Fruit fly (Drosophila melanogaster) whole organism, embryonic: ENCODE measurements around the gene Acat2.

ENCODE experiments used
- Ada2b ChIP-seq: fragments of 200-800 bp; sonication (Bioruptor generic); IDR thresholded peaks from 2 replicates; pipeline ENCODE4 v1.3.6; 2022; ENCODE audit warnings: missing biosample characterization, missing genetic modification characterization
- Antp ChIP-seq: fragments of 200-800 bp; sonication (Bioruptor generic); optimal IDR thresholded peaks from 3 replicates; lab custom pipeline; 2016; ENCODE audit warnings: missing biosample characterization, missing genetic modification characterization
- Bgb ChIP-seq: fragments of 200-800 bp; sonication (Bioruptor generic); IDR thresholded peaks from 2 replicates; pipeline ENCODE4 v1.3.6; 2022; ENCODE audit warnings: missing biosample characterization, missing genetic modification characterization; ENCODE audit not compliant: partially characterized antibody
- CG10147 ChIP-seq: fragments of 200-800 bp; sonication (Bioruptor generic); optimal IDR thresholded peaks from 2 replicates; lab custom pipeline; 2019; ENCODE audit warnings: missing biosample characterization, mild to moderate bottlenecking, missing genetic modification characterization, moderate library complexity
- CG11085 ChIP-seq: fragments of 200-800 bp; sonication (Bioruptor generic); IDR thresholded peaks from 2 replicates; pipeline ENCODE4 v1.3.6; 2022; ENCODE audit warnings: missing biosample characterization, missing genetic modification characterization
- CG11456 ChIP-seq: fragments of 200-800 bp; sonication (Bioruptor generic); IDR thresholded peaks from 3 replicates; pipeline ENCODE4 v1.3.6; 2022; ENCODE audit warnings: missing biosample characterization, missing genetic modification characterization
- CG16813 ChIP-seq: fragments of 200-800 bp; sonication (Bioruptor generic); IDR thresholded peaks from 3 replicates; pipeline ENCODE4 v1.3.6; 2022; ENCODE audit warnings: missing biosample characterization, missing genetic modification characterization; ENCODE audit not compliant: partially characterized antibody
- CG16815 ChIP-seq: fragments of 200-800 bp; sonication (Bioruptor generic); optimal IDR thresholded peaks from 3 replicates; lab custom pipeline; 2017; ENCODE audit warnings: missing biosample characterization, mild to moderate bottlenecking, missing genetic modification characterization
- CG2129 ChIP-seq: fragments of 200-800 bp; sonication (Bioruptor generic); IDR thresholded peaks from 2 replicates; pipeline ENCODE4 v1.3.6; 2022; ENCODE audit warnings: missing biosample characterization, missing genetic modification characterization; ENCODE audit not compliant: partially characterized antibody
- CG3281 ChIP-seq: fragments of 200-800 bp; sonication (Bioruptor generic); optimal IDR thresholded peaks from 3 replicates; lab custom pipeline; 2017; ENCODE audit warnings: missing biosample characterization, mild to moderate bottlenecking, missing genetic modification characterization
- CG33213 ChIP-seq: fragments of 200-800 bp; sonication (Bioruptor generic); optimal IDR thresholded peaks from 3 replicates; lab custom pipeline; 2016; ENCODE audit warnings: missing biosample characterization, missing genetic modification characterization
- CG4854 ChIP-seq: fragments of 200-800 bp; sonication (Bioruptor generic); optimal IDR thresholded peaks from 2 replicates; lab custom pipeline; 2016; ENCODE audit warnings: missing biosample characterization, missing genetic modification characterization, inconsistent platforms
- CG6791 ChIP-seq: fragments of 200-800 bp; sonication (Bioruptor generic); IDR thresholded peaks from 3 replicates; pipeline ENCODE4 v1.3.6; 2022; ENCODE audit warnings: missing biosample characterization, missing genetic modification characterization; ENCODE audit not compliant: partially characterized antibody
- CG9932 ChIP-seq: fragments of 200-800 bp; sonication (Bioruptor generic); IDR thresholded peaks from 2 replicates; pipeline ENCODE4 v1.3.6; 2022; ENCODE audit warnings: missing biosample characterization, missing genetic modification characterization
- Dll ChIP-seq: fragments of 200-800 bp; sonication (Bioruptor generic); IDR thresholded peaks from 4 replicates; pipeline ENCODE4 v1.3.6; 2022; ENCODE audit warnings: missing biosample characterization, missing genetic modification characterization; ENCODE audit not compliant: partially characterized antibody
- Gug ChIP-seq: fragments of 200-800 bp; sonication (Bioruptor generic); IDR thresholded peaks from 4 replicates; pipeline ENCODE4 v1.3.6; 2022; ENCODE audit warnings: missing biosample characterization, missing genetic modification characterization
- H15 ChIP-seq: fragments of 200-800 bp; sonication (Bioruptor generic); IDR thresholded peaks from 3 replicates; pipeline ENCODE4 v1.3.6; 2022; ENCODE audit warnings: missing biosample characterization, missing genetic modification characterization
- HmgZ ChIP-seq: fragments of 200-800 bp; sonication (Bioruptor generic); optimal IDR thresholded peaks from 2 replicates; lab custom pipeline; 2018; ENCODE audit warnings: missing biosample characterization, mild to moderate bottlenecking, missing genetic modification characterization
- Jarid2 ChIP-seq: fragments of 200-800 bp; sonication (Bioruptor generic); optimal IDR thresholded peaks from 3 replicates; lab custom pipeline; 2017; ENCODE audit warnings: mild to moderate bottlenecking, missing biosample characterization, missing genetic modification reagents, missing genetic modification characterization
- Lpt ChIP-seq: fragments of >200 bp; optimal IDR thresholded peaks from 2 replicates; lab custom pipeline; 2018; ENCODE audit warnings: missing biosample characterization, missing genetic modification characterization
- MBD-R2 ChIP-seq: fragments of 200-800 bp; sonication (Bioruptor generic); IDR thresholded peaks from 2 replicates; pipeline ENCODE4 v1.3.6; 2022; ENCODE audit warnings: missing biosample characterization, missing genetic modification characterization
- MESR4 ChIP-seq: fragments of 200-800 bp; sonication (Bioruptor generic); optimal IDR thresholded peaks from 2 replicates; lab custom pipeline; 2018; ENCODE audit warnings: missing biosample characterization, mild to moderate bottlenecking, missing genetic modification characterization, moderate library complexity
- MTF-1 ChIP-seq: fragments of 200-800 bp; sonication (Bioruptor generic); optimal IDR thresholded peaks from 2 replicates; lab custom pipeline; 2018; ENCODE audit warnings: missing biosample characterization, mild to moderate bottlenecking, missing genetic modification characterization, borderline replicate concordance
- Meics ChIP-seq: fragments of 200-800 bp; sonication (Bioruptor generic); optimal IDR thresholded peaks from 2 replicates; lab custom pipeline; 2017; ENCODE audit warnings: missing biosample characterization, mild to moderate bottlenecking, missing genetic modification characterization
- Mrtf ChIP-seq: fragments of 200-800 bp; sonication (Bioruptor generic); IDR thresholded peaks from 3 replicates; pipeline ENCODE4 v1.3.6; 2022; ENCODE audit warnings: missing biosample characterization, missing genetic modification characterization
- Myb ChIP-seq: fragments of 200-800 bp; sonication (Bioruptor generic); optimal IDR thresholded peaks from 2 replicates; lab custom pipeline; 2016; ENCODE audit warnings: missing biosample characterization, missing genetic modification characterization
- NFAT ChIP-seq: fragments of 200-800 bp; sonication (Bioruptor generic); IDR thresholded peaks from 2 replicates; pipeline ENCODE4 v1.3.6; 2022; ENCODE audit warnings: missing biosample characterization, missing genetic modification characterization
- Trl ChIP-seq, 3 experiments: fragments of >200 bp in 2 of 3; fragments of 200-800 bp in 1 of 3; sonication (Bioruptor generic) in 1 of 3; optimal IDR thresholded peaks; 2 replicates in 1 of 3; 3 replicates in 2 of 3; lab custom pipeline; 2016 to 2017; ENCODE audit warnings: missing biosample characterization in 1 of 3, missing genetic modification characterization in 1 of 3
- bbx ChIP-seq: fragments of 200-800 bp; sonication (Bioruptor generic); IDR thresholded peaks from 2 replicates; pipeline ENCODE4 v1.3.6; 2022; ENCODE audit warnings: missing biosample characterization, missing genetic modification characterization; ENCODE audit not compliant: partially characterized antibody
- chif ChIP-seq, 2 experiments: fragments of 200-800 bp; sonication (Bioruptor generic); optimal IDR thresholded peaks; 3 replicates each; lab custom pipeline; 2016; ENCODE audit warnings: missing biosample characterization in 2 of 2, missing genetic modification characterization in 2 of 2
- chinmo ChIP-seq: fragments of 200-800 bp; sonication (Bioruptor generic); IDR thresholded peaks from 4 replicates; pipeline ENCODE4 v1.3.6; 2022; ENCODE audit warnings: missing biosample characterization, missing genetic modification characterization; ENCODE audit not compliant: partially characterized antibody
- crol ChIP-seq: fragments of 200-800 bp; sonication (Bioruptor generic); IDR thresholded peaks from 2 replicates; pipeline ENCODE4 v1.3.6; 2022; ENCODE audit warnings: missing biosample characterization, missing genetic modification characterization
- da ChIP-seq: fragments of 200-800 bp; sonication (Bioruptor generic); optimal IDR thresholded peaks from 2 replicates; lab custom pipeline; 2016; ENCODE audit warnings: missing biosample characterization, missing genetic modification characterization
- hb ChIP-seq: fragments of 200-800 bp; sonication (Bioruptor generic); IDR thresholded peaks from 3 replicates; pipeline ENCODE4 v1.3.6; 2022; ENCODE audit warnings: missing biosample characterization, missing genetic modification characterization; ENCODE audit not compliant: partially characterized antibody
- inv ChIP-seq: fragments of 200-800 bp; sonication (Bioruptor generic); IDR thresholded peaks from 2 replicates; pipeline ENCODE4 v1.3.6; 2022; ENCODE audit warnings: missing biosample characterization, missing genetic modification characterization; ENCODE audit not compliant: partially characterized antibody
- knrl ChIP-seq: fragments of 200-800 bp; sonication (Bioruptor generic); IDR thresholded peaks from 3 replicates; pipeline ENCODE4 v1.3.6; 2022; ENCODE audit warnings: missing biosample characterization, missing genetic modification characterization; ENCODE audit not compliant: partially characterized antibody
- lilli ChIP-seq: fragments of 200-800 bp; sonication (Bioruptor generic); optimal IDR thresholded peaks from 3 replicates; lab custom pipeline; 2016; ENCODE audit warnings: missing biosample characterization, missing genetic modification characterization
- luna ChIP-seq: fragments of 200-800 bp; sonication (Bioruptor generic); optimal IDR thresholded peaks from 2 replicates; lab custom pipeline; 2016; ENCODE audit warnings: missing biosample characterization, missing genetic modification characterization
- mam ChIP-seq: fragments of 200-800 bp; sonication (Bioruptor generic); optimal IDR thresholded peaks from 3 replicates; lab custom pipeline; 2016; ENCODE audit warnings: missing biosample characterization, missing genetic modification characterization
- nerfin-2 ChIP-seq: fragments of 200-800 bp; sonication (Bioruptor generic); IDR thresholded peaks from 2 replicates; pipeline ENCODE4 v1.3.6; 2022; ENCODE audit warnings: missing biosample characterization, missing genetic modification characterization; ENCODE audit not compliant: partially characterized antibody
- p53 ChIP-seq: fragments of 200-800 bp; sonication (Bioruptor generic); optimal IDR thresholded peaks from 2 replicates; lab custom pipeline; 2016; ENCODE audit warnings: missing biosample characterization, missing genetic modification characterization
- pan ChIP-seq, 4 experiments: fragments of >200 bp in 3 of 4; fragments of 200-800 bp in 1 of 4; sonication (Bioruptor generic) in 1 of 4; optimal IDR thresholded peaks in 3 of 4; IDR thresholded peaks in 1 of 4; 2 replicates each; pipeline versions ENCODE4 v1.3.6 to Lab custom; 2017 to 2022; ENCODE audit warnings: missing biosample characterization in 2 of 4, missing genetic modification characterization in 2 of 4, mixed read lengths in 1 of 4
- pzg ChIP-seq: fragments of 200-800 bp; sonication (Bioruptor generic); optimal IDR thresholded peaks from 3 replicates; lab custom pipeline; 2018; ENCODE audit warnings: missing biosample characterization, mild to moderate bottlenecking, missing genetic modification characterization, moderate library complexity
- stwl ChIP-seq: fragments of 200-800 bp; sonication (Bioruptor generic); optimal IDR thresholded peaks from 3 replicates; lab custom pipeline; 2018; ENCODE audit warnings: missing biosample characterization, mild to moderate bottlenecking, missing genetic modification characterization, moderate library complexity
- twi ChIP-seq: fragments of 200-800 bp; optimal IDR thresholded peaks from 2 replicates; lab custom pipeline; 2019; ENCODE audit warnings: missing biosample characterization, mild to moderate bottlenecking, missing genetic modification characterization, moderate library complexity
- tx ChIP-seq: fragments of 200-800 bp; sonication (Bioruptor generic); optimal IDR thresholded peaks from 2 replicates; lab custom pipeline; 2016; ENCODE audit warnings: missing biosample characterization, missing genetic modification characterization
- unpg ChIP-seq: fragments of 200-800 bp; sonication (Bioruptor generic); optimal IDR thresholded peaks from 3 replicates; lab custom pipeline; 2018; ENCODE audit warnings: missing biosample characterization, mild to moderate bottlenecking, missing genetic modification characterization, moderate library complexity
- zfh2 ChIP-seq: fragments of 200-800 bp; sonication (Bioruptor generic); optimal IDR thresholded peaks from 2 replicates; lab custom pipeline; 2016; ENCODE audit warnings: missing biosample characterization, missing genetic modification characterization

Gene Acat2

DNA sequence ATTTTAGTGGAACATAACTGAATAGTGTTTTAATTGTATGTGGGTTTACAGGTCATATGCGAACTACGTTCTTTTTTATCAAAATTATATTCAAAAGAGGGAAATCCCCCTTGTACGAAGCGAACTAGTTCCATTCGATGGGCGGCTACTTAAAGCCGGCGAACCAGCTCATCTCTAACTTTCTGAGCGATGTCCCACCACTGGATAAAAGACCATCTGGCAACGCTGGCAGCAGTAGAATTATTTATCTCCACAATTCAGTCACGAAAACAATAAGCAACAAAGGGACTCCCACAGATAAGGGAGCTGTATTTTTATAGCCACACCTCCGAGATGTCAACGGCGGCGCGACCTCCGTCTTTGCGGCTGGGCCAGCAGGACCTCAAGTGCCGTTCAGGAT, 7.1 kb upstream of the Acat2 start, which contains the start of gene Rabex-5 (continued):
- TF ChIP-seq Ada2b (GFP tag; lab: Robert Waterston, UW) (peak; percentile 40; the same call in 1 of the 2 replicates), Mrtf (GFP tag; lab: Robert Waterston, UW) (no peak), pan (optimal IDR thresholded peaks at IDR 0.05; lab: Kevin White, UChicago) (no peak), pan (GFP tag; optimal IDR thresholded peaks at IDR 0.05 in 1 of 2, IDR thresholded peaks at IDR 0.05 in 1 of 2) (peak in 1 of 2 experiments; percentile 37), Gug (GFP tag; lab: Robert Waterston, UW) (peak; percentile 52; the same call in 2 of the 4 replicates), CG6791 (peak; percentile 90), Bgb (peak; percentile 90), inv (GFP tag; lab: Robert Waterston, UW) (peak; percentile 82; the same call in 1 of the 2 replicates), knrl (GFP tag; lab: Robert Waterston, UW) (peak; percentile 88), Trl (optimal IDR thresholded peaks at IDR 0.05; lab: Kevin White, UChicago) (no peak), Trl (GFP tag; optimal IDR thresholded peaks at IDR 0.05; lab: Kevin White, UChicago) (peak; percentile 15), HmgZ (tag; lab: Kevin White, UChicago) (peak; percentile 78), Meics (GFP tag; lab: Kevin White, UChicago) (peak; percentile 14), CG33213 (peak; percentile 93), CG16813 (GFP tag; lab: Robert Waterston, UW) (peak; percentile 80), CG4854 (no peak), Myb (GFP tag; lab: Kevin White, UChicago) (peak; percentile 46), crol (GFP tag; lab: Robert Waterston, UW) (no peak), Lpt (GFP tag; lab: Kevin White, UChicago) (no peak), stwl (tag; lab: Kevin White, UChicago) (peak; percentile 87), unpg (peak; percentile 6), lilli (GFP tag; lab: Kevin White, UChicago) (peak; percentile 60), nerfin-2 (GFP tag; lab: Robert Waterston, UW) (peak; percentile 68), mam (GFP tag; lab: Kevin White, UChicago) (peak; percentile 54), Dll (GFP tag; lab: Robert Waterston, UW) (peak; percentile 81), CG3281 (no peak), zfh2 (GFP tag; lab: Kevin White, UChicago) (peak; percentile 50), chif (GFP tag; optimal IDR thresholded peaks at IDR 0.05; lab: Kevin White, UChicago) (peak in 1 of 2 experiments; percentile 29), H15 (GFP tag; lab: Robert Waterston, UW) (0 out of 3 replicates have a peak, but pooled peaks have one; percentile 18), hb (GFP tag; lab: Robert Waterston, UW) (peak; percentile 71; the same call in 2 of the 3 replicates), MBD-R2 (GFP tag; lab: Robert Waterston, UW) (peak; percentile 97), Antp (peak; percentile 65), luna (GFP tag; lab: Kevin White, UChicago) (no peak), MTF-1 (no peak), pzg (GFP tag; lab: Kevin White, UChicago) (peak; percentile 88), bbx (GFP tag; lab: Robert Waterston, UW) (peak; percentile 89), CG9932 (GFP tag; lab: Robert Waterston, UW) (peak; percentile 70), CG11085 (GFP tag; lab: Robert Waterston, UW) (no peak), CG2129 (peak; percentile 41; the same call in 1 of the 2 replicates), chinmo (GFP tag; lab: Robert Waterston, UW) (0 out of 4 replicates have a peak, but pooled peaks have one; percentile 15), MESR4 (GFP tag; lab: Kevin White, UChicago) (peak; percentile 79), NFAT (GFP tag; lab: Robert Waterston, UW) (peak; percentile 44; the same call in 1 of the 2 replicates), CG16815 (GFP tag; lab: Kevin White, UChicago) (no peak), twi (tag; lab: Kevin White, UChicago) (peak; percentile 36), CG10147 (GFP tag; lab: Kevin White, UChicago) (peak; percentile 6), tx (GFP tag; lab: Kevin White, UChicago) (peak; percentile 21), Jarid2 (no peak), CG11456 (peak; percentile 55; the same call in 1 of the 3 replicates), da (GFP tag; lab: Kevin White, UChicago) (no peak), p53 (peak; percentile 68)
